Worm (Caenorhabditis elegans) whole organism, L1 larva: ENCODE data around the gene lap-2.

Source experiments
- isw-1 ChIP-seq: fragments of 200-800 bp; sonication (Bioruptor generic); IDR thresholded peaks from 2 replicates; pipeline ENCODE4 v1.3.6; 2022; ENCODE audit warnings: missing genetic modification characterization, missing compliant biosample characterization
- jun-1 ChIP-seq: fragments of 150-350 bp; optimal IDR thresholded peaks from 2 replicates; lab custom pipeline; 2014; ENCODE audit warnings: missing biosample characterization, missing genetic modification reagents, missing genetic modification characterization
- lsy-2 ChIP-seq, 2 experiments: fragments of 150-350 bp; optimal IDR thresholded peaks; 2 replicates each; lab custom pipeline; 2014; ENCODE audit warnings: missing biosample characterization in 2 of 2, missing genetic modification characterization in 2 of 2
- nhr-12 ChIP-seq: sonication (generic microtip); optimal IDR thresholded peaks from 2 replicates; lab custom pipeline; 2017; ENCODE audit warnings: missing biosample characterization, missing genetic modification characterization

DNA sequence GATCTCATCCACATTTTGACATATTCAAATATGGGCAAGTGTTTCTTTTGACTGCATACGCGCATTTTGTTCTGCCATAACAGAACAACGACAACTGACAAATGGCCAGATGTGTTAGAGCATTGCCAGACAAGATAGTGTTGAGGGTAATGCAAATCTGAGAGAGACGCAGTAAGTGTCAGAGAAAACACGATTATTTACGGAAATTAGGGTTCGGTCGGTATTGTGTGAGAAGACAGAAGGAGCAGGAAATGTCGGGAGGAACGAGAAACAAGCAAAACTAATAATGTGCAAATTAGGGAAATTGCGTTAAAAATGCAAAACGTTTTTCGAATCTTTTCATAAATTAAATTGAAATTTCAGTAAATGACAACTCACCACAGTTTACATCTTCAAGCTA lies 19.0 kb upstream of the lap-2 start:
- TF ChIP-seq nhr-12 (tag; lab: Kevin White, UChicago) (no peak), lsy-2 (tag; optimal IDR thresholded peaks at IDR 0.05; lab: Kevin White, UChicago) (no peak), jun-1 (no peak), isw-1 (GFP tag; lab: Robert Waterston, UW) (no peak)
